Worm (Caenorhabditis elegans): ENCODE data around the gene W10D9.1.

ce11 chrII:502638-503037, 47.9 kb downstream of the W10D9.1 start:
- TF ChIP-seq ama-1 (optimal IDR thresholded peaks at IDR 0.05) (no peak), ztf-1 (GFP tag; conservative IDR thresholded peaks at IDR 0.05) (no peak), sem-4 (tag; optimal IDR thresholded peaks at IDR 0.05) (no peak), fos-1 (tag; optimal IDR thresholded peaks at IDR 0.05) (no peak), mdl-1 (tag; optimal IDR thresholded peaks at IDR 0.05) (no peak), alr-1 (tag; optimal IDR thresholded peaks at IDR 0.05) (no peak), nhr-237 (tag; optimal IDR thresholded peaks at IDR 0.05) (no peak), lsy-2 (tag; optimal IDR thresholded peaks at IDR 0.05) (no peak), snpc-4 (tag; optimal IDR thresholded peaks at IDR 0.05) (no peak), nhr-21 (tag; optimal IDR thresholded peaks at IDR 0.05) (no peak), peb-1 (tag; optimal IDR thresholded peaks at IDR 0.05) (no peak)
